Fruit fly (Drosophila melanogaster): ENCODE measurements around the gene CG14406.

The CG14406 gene

dm6 chrX:14952845-14953720, 42.4 kb upstream of the CG14406 start, which contains the start of gene pdgy:
Gene pdgy (minus strand): TSS chrX:14953532.
- TF ChIP-seq fd85E (GFP tag; optimal IDR thresholded peaks at IDR 0.05) (peak; percentile 47), fd59A (GFP tag; optimal IDR thresholded peaks at IDR 0.05) (peak; percentile 40), lz (GFP tag; optimal IDR thresholded peaks at IDR 0.05) (no peak), CG31627 (GFP tag; optimal IDR thresholded peaks at IDR 0.05) (no peak), CG6792 (GFP tag; optimal IDR thresholded peaks at IDR 0.05) (no peak), achi (GFP tag; optimal IDR thresholded peaks at IDR 0.05) (peak; percentile 30), CG4318 (GFP tag; optimal IDR thresholded peaks at IDR 0.05) (peak; percentile 49), CG10669 (GFP tag; optimal IDR thresholded peaks at IDR 0.05) (peak; percentile 76), Hr39 (GFP tag; optimal IDR thresholded peaks at IDR 0.05) (no peak), Eip78C (GFP tag) (peak; percentile 59), CG32006 (GFP tag; optimal IDR thresholded peaks at IDR 0.05) (peak; percentile 69), svp (GFP tag) (peak; percentile 60), Lpt (GFP tag; optimal IDR thresholded peaks at IDR 0.05) (peak; percentile 75), CG15336 (GFP tag; IDR thresholded peaks at IDR 0.05) (peak; percentile 76; the same call in 1 of the 2 replicates), CG8119 (GFP tag; IDR thresholded peaks at IDR 0.05) (peak; percentile 81), Sox15 (GFP tag; optimal IDR thresholded peaks at IDR 0.05) (no peak), CG16779 (tag; optimal IDR thresholded peaks at IDR 0.05) (peak; percentile 88), CG8632 (GFP tag; optimal IDR thresholded peaks at IDR 0.05) (no peak), CG6854 (GFP tag; optimal IDR thresholded peaks at IDR 0.05) (peak; percentile 97), OdsH (GFP tag; optimal IDR thresholded peaks at IDR 0.05) (no peak), Ets21C (GFP tag; optimal IDR thresholded peaks at IDR 0.05) (no peak), Eip93F (GFP tag; optimal IDR thresholded peaks at IDR 0.05) (peak; percentile 95), Smox (GFP tag; optimal IDR thresholded peaks at IDR 0.05) (no peak), cyc (GFP tag; optimal IDR thresholded peaks at IDR 0.05) (no peak), CG8319 (GFP tag; optimal IDR thresholded peaks at IDR 0.05) (peak; percentile 58), salr (GFP tag; optimal IDR thresholded peaks at IDR 0.05) (peak; percentile 50 to 67), Met (GFP tag; optimal IDR thresholded peaks at IDR 0.05) (peak; percentile 51), spab (GFP tag; optimal IDR thresholded peaks at IDR 0.05) (peak; percentile 86), pdm3 (GFP tag; optimal IDR thresholded peaks at IDR 0.05) (no peak), Hr4 (GFP tag; optimal IDR thresholded peaks at IDR 0.05) (no peak), fkh (GFP tag; optimal IDR thresholded peaks at IDR 0.05) (peak; percentile 33), esn (GFP tag; optimal IDR thresholded peaks at IDR 0.05) (no peak), dsx (GFP tag; optimal IDR thresholded peaks at IDR 0.05; ENCODE audit: poor library complexity, severe bottlenecking) (peak; percentile 69), Sox14 (GFP tag; optimal IDR thresholded peaks at IDR 0.05) (no peak), CG9139 (GFP tag; optimal IDR thresholded peaks at IDR 0.05) (peak; percentile 98), CG10631 (GFP tag; optimal IDR thresholded peaks at IDR 0.05) (no peak), CG6808 (GFP tag; optimal IDR thresholded peaks at IDR 0.05) (peak; percentile 96), eg (GFP tag; IDR thresholded peaks at IDR 0.05) (peak; percentile 88), CG34406 (GFP tag; optimal IDR thresholded peaks at IDR 0.05) (no peak), ss (GFP tag; optimal IDR thresholded peaks at IDR 0.05) (peak; percentile 98 to 99), Eip75B (GFP tag; optimal IDR thresholded peaks at IDR 0.05) (no peak), CG6276 (GFP tag; optimal IDR thresholded peaks at IDR 0.05) (peak; percentile 92), CG3919 (GFP tag; optimal IDR thresholded peaks at IDR 0.05) (peak; percentile 68), CG11762 (GFP tag; optimal IDR thresholded peaks at IDR 0.05; ENCODE audit: insufficient read depth) (peak; percentile 44), Hr38 (GFP tag; optimal IDR thresholded peaks at IDR 0.05) (peak; percentile 31), dac (GFP tag; optimal IDR thresholded peaks at IDR 0.05) (peak; percentile 1), topi (GFP tag; optimal IDR thresholded peaks at IDR 0.05) (peak; percentile 41), Ets96B (tag; optimal IDR thresholded peaks at IDR 0.05) (peak; percentile 55), Gug (GFP tag; IDR thresholded peaks at IDR 0.05) (peak; percentile 25; the same call in 1 of the 2 replicates), Sox102F (GFP tag; optimal IDR thresholded peaks at IDR 0.05) (peak; percentile 61)
